Worm (Caenorhabditis elegans) whole organism, mixed stage, embryonic: ENCODE data around the gene F26G1.15.

Experiments used
- M03D4.4 ChIP-seq: sonication (generic microtip); optimal IDR thresholded peaks from 2 replicates; lab custom pipeline; 2017; ENCODE audit warnings: mild to moderate bottlenecking, missing genetic modification characterization, missing compliant biosample characterization
- blmp-1 ChIP-seq: fragments of 150-350 bp; optimal IDR thresholded peaks from 2 replicates; lab custom pipeline; 2014; ENCODE audit warnings: missing biosample characterization, missing genetic modification characterization
- ceh-39 ChIP-seq: fragments of 150-350 bp; optimal IDR thresholded peaks from 2 replicates; lab custom pipeline; 2014; ENCODE audit warnings: missing biosample characterization, missing genetic modification characterization
- ceh-43 ChIP-seq: fragments of 200-800 bp; sonication (Bioruptor generic); optimal IDR thresholded peaks from 2 replicates; lab custom pipeline; 2018; ENCODE audit warnings: mild to moderate bottlenecking, missing genetic modification characterization, moderate library complexity, missing compliant biosample characterization
- ceh-83 ChIP-seq: fragments of 200-800 bp; sonication (Bioruptor generic); optimal IDR thresholded peaks from 2 replicates; lab custom pipeline; 2018; ENCODE audit warnings: mild to moderate bottlenecking, missing genetic modification characterization, missing compliant biosample characterization
- cnd-1 ChIP-seq: fragments of 200-800 bp; sonication (Bioruptor generic); optimal IDR thresholded peaks from 2 replicates; lab custom pipeline; 2018; ENCODE audit warnings: mild to moderate bottlenecking, missing genetic modification characterization, missing compliant biosample characterization
- drap-1 ChIP-seq: fragments of 200-800 bp; sonication (Bioruptor generic); optimal IDR thresholded peaks from 3 replicates; lab custom pipeline; 2018; ENCODE audit warnings: mild to moderate bottlenecking, missing genetic modification characterization, missing compliant biosample characterization
- elt-1 ChIP-seq: sonication (generic microtip); optimal IDR thresholded peaks from 2 replicates; lab custom pipeline; 2017; ENCODE audit warnings: missing genetic modification characterization, mild to moderate bottlenecking, missing compliant biosample characterization, antibody characterized with exemption, moderate library complexity, borderline replicate concordance; ENCODE audit not compliant: insufficient read depth
- elt-3 ChIP-seq: fragments of 150-350 bp; optimal IDR thresholded peaks from 2 replicates; lab custom pipeline; 2014; ENCODE audit warnings: missing biosample characterization, missing genetic modification characterization
- flh-1 ChIP-seq: fragments of 200-800 bp; sonication (Bioruptor generic); optimal IDR thresholded peaks from 2 replicates; lab custom pipeline; 2018; ENCODE audit warnings: mild to moderate bottlenecking, missing genetic modification characterization, moderate library complexity, missing compliant biosample characterization
- ham-2 ChIP-seq: fragments of 200-800 bp; sonication (Bioruptor generic); optimal IDR thresholded peaks from 2 replicates; lab custom pipeline; 2018; ENCODE audit warnings: mild to moderate bottlenecking, missing genetic modification characterization, missing compliant biosample characterization
- hlh-1 ChIP-seq: fragments of 150-350 bp; optimal IDR thresholded peaks from 2 replicates; lab custom pipeline; 2014; ENCODE audit warnings: missing biosample characterization, missing genetic modification reagents, missing genetic modification characterization
- lin-13 ChIP-seq: fragments of 150-350 bp; optimal IDR thresholded peaks from 2 replicates; lab custom pipeline; 2014; ENCODE audit warnings: missing biosample characterization, missing genetic modification characterization
- lin-32 ChIP-seq: fragments of 200-800 bp; sonication (Bioruptor generic); optimal IDR thresholded peaks from 2 replicates; lab custom pipeline; 2018; ENCODE audit warnings: mild to moderate bottlenecking, missing genetic modification characterization, missing compliant biosample characterization
- lsy-2 ChIP-seq: fragments of 150-350 bp; optimal IDR thresholded peaks from 2 replicates; lab custom pipeline; 2014; ENCODE audit warnings: missing biosample characterization, missing genetic modification characterization
- mep-1 ChIP-seq: fragments of 150-350 bp; optimal IDR thresholded peaks from 2 replicates; lab custom pipeline; 2017; ENCODE audit warnings: missing biosample characterization, missing genetic modification reagents, missing genetic modification characterization, inconsistent platforms
- mls-2 ChIP-seq: sonication (generic microtip); optimal IDR thresholded peaks from 2 replicates; lab custom pipeline; 2016; ENCODE audit warnings: mild to moderate bottlenecking, missing genetic modification characterization, moderate library complexity, missing compliant biosample characterization
- nhr-12 ChIP-seq: fragments of 150-350 bp; optimal IDR thresholded peaks from 2 replicates; lab custom pipeline; 2014; ENCODE audit warnings: missing biosample characterization, missing genetic modification characterization
- nhr-2 ChIP-seq: fragments of 150-350 bp; optimal IDR thresholded peaks from 2 replicates; lab custom pipeline; 2014; ENCODE audit warnings: missing biosample characterization, missing genetic modification characterization
- nhr-237 ChIP-seq: fragments of 150-350 bp; optimal IDR thresholded peaks from 2 replicates; lab custom pipeline; 2014; ENCODE audit warnings: missing biosample characterization, missing genetic modification characterization
- nhr-76 ChIP-seq: sonication (generic microtip); optimal IDR thresholded peaks from 2 replicates; lab custom pipeline; 2017; ENCODE audit warnings: missing biosample characterization, missing genetic modification characterization
- pha-4 ChIP-seq: fragments of 150-350 bp; optimal IDR thresholded peaks from 2 replicates; lab custom pipeline; 2018; ENCODE audit warnings: missing biosample characterization, missing genetic modification reagents, missing genetic modification characterization
- sem-2 ChIP-seq: fragments of 200-800 bp; sonication (Bioruptor generic); optimal IDR thresholded peaks from 2 replicates; lab custom pipeline; 2018; ENCODE audit warnings: mild to moderate bottlenecking, missing genetic modification characterization, missing compliant biosample characterization
- snpc-4 ChIP-seq: fragments of 150-350 bp; optimal IDR thresholded peaks from 2 replicates; lab custom pipeline; 2014; ENCODE audit warnings: missing biosample characterization, missing genetic modification characterization
- sptf-1 ChIP-seq: sonication (generic microtip); optimal IDR thresholded peaks from 2 replicates; lab custom pipeline; 2017; ENCODE audit warnings: mild to moderate bottlenecking, missing genetic modification characterization, moderate library complexity, missing compliant biosample characterization
- tbx-8 ChIP-seq: fragments of 200-800 bp; sonication (Bioruptor generic); optimal IDR thresholded peaks from 2 replicates; lab custom pipeline; 2018; ENCODE audit warnings: mild to moderate bottlenecking, missing genetic modification characterization, moderate library complexity, missing compliant biosample characterization
- unc-120 ChIP-seq: sonication (generic microtip); optimal IDR thresholded peaks from 2 replicates; lab custom pipeline; 2017; ENCODE audit warnings: missing genetic modification characterization, missing compliant biosample characterization; ENCODE audit not compliant: poor library complexity, severe bottlenecking
- unc-39 ChIP-seq: fragments of 150-350 bp; optimal IDR thresholded peaks from 2 replicates; lab custom pipeline; 2014; ENCODE audit warnings: missing biosample characterization, missing genetic modification characterization
- unc-62 ChIP-seq: fragments of 150-350 bp; optimal IDR thresholded peaks from 2 replicates; lab custom pipeline; 2014; ENCODE audit warnings: missing biosample characterization, missing genetic modification reagents, missing genetic modification characterization
- zip-8 ChIP-seq: fragments of 150-350 bp; optimal IDR thresholded peaks from 2 replicates; lab custom pipeline; 2014; ENCODE audit warnings: missing biosample characterization, missing genetic modification characterization
- ztf-11 ChIP-seq: fragments of 150-350 bp; optimal IDR thresholded peaks from 2 replicates; lab custom pipeline; 2014; ENCODE audit warnings: missing biosample characterization, missing genetic modification characterization

F26G1.15 gene

ce11 chrII:4791272-4791671 is 1.2 kb downstream of the F26G1.15 start, which contains the start of gene F26G1.1:
Gene F26G1.1, plus strand, starts transcription at chrII:4791618.
- TF ChIP-seq cnd-1 (tag; lab: Kevin White, UChicago): peak; percentile 21
- TF ChIP-seq unc-62: no peak
- TF ChIP-seq unc-120 (tag; lab: Kevin White, UChicago): peak; percentile 20
- no peak for TF ChIP-seq drap-1 (GFP tag; lab: Kevin White, UChicago)
- peak; percentile 64 for TF ChIP-seq ceh-83 (GFP tag; lab: Kevin White, UChicago)
- no peak for TF ChIP-seq nhr-76 (tag; lab: Kevin White, UChicago)
- peak; percentile 1 for TF ChIP-seq lin-13 (tag; lab: Kevin White, UChicago)
- peak; percentile 46 for TF ChIP-seq lsy-2 (tag; lab: Kevin White, UChicago)
- TF ChIP-seq sptf-1: peak; percentile 48
- no peak for TF ChIP-seq flh-1 (GFP tag; lab: Kevin White, UChicago)

- no peak for TF ChIP-seq cnd-1 (tag; lab: Kevin White, UChicago)
- no peak for TF ChIP-seq pha-4
- no peak for TF ChIP-seq ceh-83 (GFP tag; lab: Kevin White, UChicago)
- TF ChIP-seq unc-62: no peak
- no peak for TF ChIP-seq sptf-1
- TF ChIP-seq nhr-76 (tag; lab: Kevin White, UChicago): no peak
- TF ChIP-seq tbx-8 (GFP tag; lab: Kevin White, UChicago): no peak
- TF ChIP-seq nhr-12 (tag; lab: Kevin White, UChicago): no peak
- TF ChIP-seq nhr-2 (tag; lab: Kevin White, UChicago): no peak
- no peak for TF ChIP-seq snpc-4 (tag; lab: Kevin White, UChicago)
These were observed 3.2 kb downstream of the F26G1.15 start for ce11 chrII:4793320-4793719.

DNA sequence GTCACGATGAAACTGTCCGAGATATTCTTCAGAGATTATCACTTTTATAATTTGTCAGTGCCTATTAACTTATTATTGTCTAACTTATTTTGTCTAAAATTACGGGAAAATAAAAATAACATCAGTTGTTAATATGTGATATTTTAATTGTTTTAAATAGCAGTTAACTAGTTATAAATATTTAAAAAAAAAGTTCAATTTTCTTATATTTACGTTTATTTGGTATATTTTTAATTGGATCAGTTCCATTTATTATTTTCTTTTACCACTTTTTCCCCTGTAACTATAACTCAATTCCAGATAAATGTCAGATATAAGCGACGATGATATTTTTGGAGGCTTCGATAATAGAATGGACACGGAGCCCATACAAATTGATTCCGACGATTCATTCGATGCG is 5.4 kb downstream of the F26G1.15 start, which contains the start of gene C33F10.4:
C33F10.4 (plus strand) TSS at position 301 of the 400 bp plus-strand sequence.
- TF ChIP-seq lin-13 (tag; lab: Kevin White, UChicago): no peak
- TF ChIP-seq snpc-4 (tag; lab: Kevin White, UChicago): no peak
- no peak for TF ChIP-seq ztf-11
- TF ChIP-seq unc-62: no peak
- no peak for TF ChIP-seq blmp-1 (tag; lab: Kevin White, UChicago)
- no peak for TF ChIP-seq nhr-12 (tag; lab: Kevin White, UChicago)

DNA sequence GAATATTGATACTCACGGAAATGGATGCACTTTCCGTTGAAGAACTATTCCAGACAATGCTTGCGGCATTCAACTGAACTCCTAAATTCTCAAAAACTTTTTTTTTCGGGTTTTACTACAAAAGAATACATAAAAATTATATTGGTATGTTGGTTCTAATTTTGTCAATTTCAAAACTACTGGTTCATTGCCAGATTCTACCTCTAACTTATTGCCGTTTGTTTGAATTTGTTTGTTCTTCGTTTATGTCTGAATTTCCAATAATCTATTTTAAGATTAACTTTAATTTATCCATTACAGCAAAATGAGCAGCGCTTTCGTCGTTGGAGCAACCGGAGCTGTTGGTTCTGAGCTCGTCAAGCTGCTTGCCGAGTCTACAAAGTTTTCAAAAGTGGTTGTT is 7.0 kb downstream of the F26G1.15 start, which contains the start of gene C33F10.14:
C33F10.14 (plus strand) TSS at position 301 of the 400 bp plus-strand sequence.
- TF ChIP-seq ceh-43 (no peak), blmp-1 (tag; lab: Kevin White, UChicago) (no peak)
- TF ChIP-seq, all 35 proteins: peak for 0

DNA sequence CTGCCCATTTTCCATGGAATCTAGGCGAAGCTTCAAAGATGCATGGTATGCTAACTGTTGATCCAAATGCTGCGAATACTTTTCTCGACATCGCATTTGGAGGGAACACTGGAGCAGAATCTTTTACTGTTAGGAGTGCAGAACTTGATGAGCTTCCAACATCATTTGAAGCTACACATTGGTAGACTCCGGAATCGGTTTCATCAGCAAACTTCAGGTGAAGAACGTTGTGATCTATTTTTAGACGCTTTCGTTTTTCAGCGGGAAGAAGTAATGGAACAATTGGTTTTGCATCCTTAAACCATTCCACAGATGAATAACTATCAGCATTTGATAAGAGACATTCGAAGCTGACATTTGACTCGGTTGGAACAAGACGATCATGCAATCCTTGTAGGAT is 10.4 kb downstream of the F26G1.15 start:
- TF ChIP-seq nhr-2 (tag; lab: Kevin White, UChicago): no peak
- no peak for TF ChIP-seq zip-8 (tag; lab: Kevin White, UChicago)
- no peak for TF ChIP-seq nhr-237 (tag; lab: Kevin White, UChicago)
- no peak for TF ChIP-seq ceh-83 (GFP tag; lab: Kevin White, UChicago)
- TF ChIP-seq hlh-1 (tag; lab: Kevin White, UChicago): no peak
- no peak for TF ChIP-seq drap-1 (GFP tag; lab: Kevin White, UChicago)
- TF ChIP-seq elt-1 (tag; lab: Kevin White, UChicago): no peak
- TF ChIP-seq blmp-1 (tag; lab: Kevin White, UChicago): no peak
- no peak for TF ChIP-seq mls-2 (tag; lab: Kevin White, UChicago)
- TF ChIP-seq mep-1 (tag; lab: Kevin White, UChicago): no peak
- no peak for TF ChIP-seq ceh-39
- no peak for TF ChIP-seq ceh-43
- no peak for TF ChIP-seq lin-13 (tag; lab: Kevin White, UChicago)
- TF ChIP-seq unc-120 (tag; lab: Kevin White, UChicago): no peak

DNA sequence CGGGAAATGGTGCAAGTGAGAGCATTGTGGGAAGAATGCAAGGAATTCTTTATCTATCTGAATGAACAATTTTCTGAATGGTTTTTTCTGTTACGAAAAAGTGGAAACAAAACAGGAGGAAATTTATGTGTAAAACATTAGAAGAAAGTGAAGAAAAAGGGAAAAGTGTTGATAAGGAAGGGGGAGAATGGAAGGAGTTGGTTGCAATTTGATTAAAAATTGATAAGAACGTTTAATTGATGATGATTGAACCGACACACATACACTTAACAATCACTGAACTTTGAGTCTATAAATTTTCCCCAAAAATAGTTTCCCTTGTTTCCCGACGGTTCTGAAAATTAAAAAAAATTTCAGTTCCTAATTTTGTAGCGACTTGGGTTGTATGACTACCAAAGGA is 12.8 kb downstream of the F26G1.15 start:
- no peak for TF ChIP-seq zip-8 (tag; lab: Kevin White, UChicago)
- no peak for TF ChIP-seq unc-39 (tag; lab: Kevin White, UChicago)
- no peak for TF ChIP-seq nhr-12 (tag; lab: Kevin White, UChicago)
- no peak for TF ChIP-seq tbx-8 (GFP tag; lab: Kevin White, UChicago)
- TF ChIP-seq ceh-43: no peak
- no peak for TF ChIP-seq blmp-1 (tag; lab: Kevin White, UChicago)
- no peak for TF ChIP-seq lin-13 (tag; lab: Kevin White, UChicago)
- TF ChIP-seq ham-2 (GFP tag; lab: Kevin White, UChicago): no peak
- no peak for TF ChIP-seq mls-2 (tag; lab: Kevin White, UChicago)
- no peak for TF ChIP-seq flh-1 (GFP tag; lab: Kevin White, UChicago)
- TF ChIP-seq elt-1 (tag; lab: Kevin White, UChicago): no peak
- TF ChIP-seq drap-1 (GFP tag; lab: Kevin White, UChicago): no peak
- TF ChIP-seq snpc-4 (tag; lab: Kevin White, UChicago): no peak
- no peak for TF ChIP-seq lsy-2 (tag; lab: Kevin White, UChicago)
- TF ChIP-seq M03D4.4 (tag; lab: Kevin White, UChicago): no peak
- TF ChIP-seq lin-32 (GFP tag; lab: Kevin White, UChicago): no peak
- TF ChIP-seq sem-2 (GFP tag; lab: Kevin White, UChicago): no peak
- TF ChIP-seq elt-3 (tag; lab: Kevin White, UChicago): no peak
- TF ChIP-seq unc-120 (tag; lab: Kevin White, UChicago): no peak
- TF ChIP-seq, all 35 proteins: peak for 0
